Fruit fly (Drosophila melanogaster): ENCODE data around the gene CG4598.

dm6 chr2L:9919949-9920348 is 1.5 kb downstream of the CG4598 start, which contains the start of gene CG4594:
- TF ChIP-seq CG7101 (tag; optimal IDR thresholded peaks at IDR 0.05): no peak
- no peak for TF ChIP-seq Crg-1 (GFP tag; optimal IDR thresholded peaks at IDR 0.05)
- TF ChIP-seq Hr96 (GFP tag; optimal IDR thresholded peaks at IDR 0.05): no peak
